Worm (Caenorhabditis elegans): ENCODE results near the gene R03A10.5.

Gene R03A10.5

DNA sequence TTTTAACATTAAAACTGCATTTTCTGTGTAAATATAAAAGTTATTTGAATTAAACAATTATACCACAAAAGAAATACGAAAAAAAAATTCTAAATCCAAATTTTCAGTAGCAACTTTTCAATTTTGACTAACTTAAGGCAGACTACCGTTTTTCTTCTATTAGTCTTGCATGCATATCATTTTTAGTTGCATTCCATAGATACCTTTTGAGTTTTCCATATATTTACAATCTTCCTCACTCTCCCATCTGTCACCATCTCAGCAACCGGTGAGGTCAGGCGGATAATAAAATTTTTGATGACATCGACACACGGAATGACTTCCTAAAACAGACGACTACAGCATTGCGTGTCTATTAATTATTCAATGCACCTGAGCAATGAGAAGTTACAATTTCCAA, 32.2 kb downstream of the R03A10.5 start, which contains the start of gene gcy-36:
Gene gcy-36, plus strand, starts transcription at position 301 of the 400 bp plus-strand sequence.
- TF ChIP-seq unc-62 (GFP tag; optimal IDR thresholded peaks at IDR 0.05 in 1 of 2): peak in 1 of 2 experiments; percentile 60
- TF ChIP-seq unc-62 (tag; optimal IDR thresholded peaks at IDR 0.05): no peak
- no peak for TF ChIP-seq mdl-1 (tag; optimal IDR thresholded peaks at IDR 0.05)

DNA sequence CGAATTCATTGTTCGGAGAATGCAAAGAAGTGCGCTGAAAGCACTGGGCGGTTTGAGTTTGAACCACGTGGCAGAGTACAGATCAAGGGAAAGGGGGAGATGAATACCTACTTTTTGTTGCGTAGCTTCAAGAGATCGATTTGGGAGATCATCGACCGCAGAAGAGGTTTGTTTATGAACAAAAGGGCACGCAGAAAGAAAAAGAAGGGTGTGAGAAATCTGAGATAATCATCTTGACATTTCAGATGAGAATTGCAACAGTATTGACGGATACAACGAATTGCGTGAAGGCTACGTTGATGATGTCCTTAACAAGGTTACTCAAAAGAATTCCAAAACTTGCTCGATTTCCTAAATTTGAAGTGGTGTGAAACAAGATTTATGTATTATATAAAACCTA, 38.7 kb downstream of the R03A10.5 start:
- TF ChIP-seq nhr-111 (GFP tag; optimal IDR thresholded peaks at IDR 0.05): no peak
- peak in 1 of 2 experiments; percentile 4 for TF ChIP-seq unc-62 (GFP tag; optimal IDR thresholded peaks at IDR 0.05 in 1 of 2)
- TF ChIP-seq unc-62 (tag; optimal IDR thresholded peaks at IDR 0.05): no peak

ce11 chrX:15487162-15487561, 40.6 kb downstream of the R03A10.5 start:
- TF ChIP-seq hlh-11 (tag; optimal IDR thresholded peaks at IDR 0.05) (peak; percentile 5), daf-8 (GFP tag; IDR thresholded peaks at IDR 0.05) (no peak), mxl-3 (GFP tag; optimal IDR thresholded peaks at IDR 0.05) (peak; percentile 69), mdl-1 (tag; optimal IDR thresholded peaks at IDR 0.05) (no peak), set-16 (GFP tag; IDR thresholded peaks at IDR 0.05) (peak; percentile 45; the same call in 1 of the 2 replicates)

DNA sequence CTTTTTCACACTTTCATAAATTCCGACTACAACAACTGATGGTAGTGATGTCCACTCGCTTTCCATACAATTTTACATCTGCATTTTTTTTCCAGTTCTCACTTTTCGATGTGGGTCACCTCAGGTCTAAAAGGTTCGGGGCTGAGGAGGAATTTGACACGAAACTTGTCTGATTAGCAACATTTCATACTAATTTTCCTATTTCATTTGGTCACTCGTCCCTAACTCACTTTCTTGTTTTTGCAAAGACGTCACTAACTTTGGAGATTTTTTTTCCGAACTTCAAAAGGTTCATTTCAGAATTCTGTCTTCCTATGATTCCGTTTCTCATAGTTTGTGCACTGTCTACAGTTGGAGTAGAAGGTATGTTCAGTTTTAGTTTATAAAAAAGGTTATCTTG, 41.3 kb downstream of the R03A10.5 start, which contains the start of gene H13N06.2:
Gene H13N06.2, plus strand, starts transcription at position 301 of the 400 bp plus-strand sequence.
- TF ChIP-seq skn-1 (tag; optimal IDR thresholded peaks at IDR 0.05) (no peak), ceh-28 (tag; optimal IDR thresholded peaks at IDR 0.05) (no peak), daf-12 (tag; optimal IDR thresholded peaks at IDR 0.05) (no peak), aha-1 (tag) (no peak), ZK337.2 (GFP tag; IDR thresholded peaks at IDR 0.05) (no peak), saeg-2 (GFP tag; IDR thresholded peaks at IDR 0.05) (no peak), gei-8 (GFP tag; optimal IDR thresholded peaks at IDR 0.05) (no peak), daf-8 (GFP tag; IDR thresholded peaks at IDR 0.05) (no peak), madf-9 (GFP tag; conservative IDR thresholded peaks at IDR 0.05) (no peak)

DNA sequence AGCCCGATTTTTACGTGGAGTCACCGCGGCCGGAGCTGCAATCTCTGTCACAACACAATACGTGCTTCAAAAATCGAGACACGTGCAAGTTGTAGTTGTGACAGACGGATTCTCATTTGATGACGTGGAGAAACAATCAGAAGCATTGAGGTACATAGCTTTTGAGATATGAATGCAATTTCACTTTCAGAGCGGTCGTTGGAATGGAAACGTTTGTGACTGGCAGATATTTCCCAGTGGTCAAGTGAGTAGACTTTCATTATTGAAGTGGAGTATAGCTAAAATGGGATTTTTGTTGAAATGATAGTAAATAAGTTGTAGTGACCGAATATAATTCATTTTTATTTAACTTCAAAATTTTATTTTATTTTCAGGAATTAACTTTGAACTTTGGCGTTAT, 44.6 kb downstream of the R03A10.5 start:
- TF ChIP-seq unc-62 (GFP tag; optimal IDR thresholded peaks at IDR 0.05 in 1 of 2) (peak in 1 of 2 experiments; percentile 93), unc-62 (tag; optimal IDR thresholded peaks at IDR 0.05) (no peak), zfp-3 (GFP tag; conservative IDR thresholded peaks at IDR 0.05) (no peak), php-3 (GFP tag; IDR thresholded peaks at IDR 0.05) (no peak), nhr-237 (tag; optimal IDR thresholded peaks at IDR 0.05) (no peak), aha-1 (tag) (peak; percentile 21), dmd-9 (GFP tag; IDR thresholded peaks at IDR 0.05) (no peak)

DNA sequence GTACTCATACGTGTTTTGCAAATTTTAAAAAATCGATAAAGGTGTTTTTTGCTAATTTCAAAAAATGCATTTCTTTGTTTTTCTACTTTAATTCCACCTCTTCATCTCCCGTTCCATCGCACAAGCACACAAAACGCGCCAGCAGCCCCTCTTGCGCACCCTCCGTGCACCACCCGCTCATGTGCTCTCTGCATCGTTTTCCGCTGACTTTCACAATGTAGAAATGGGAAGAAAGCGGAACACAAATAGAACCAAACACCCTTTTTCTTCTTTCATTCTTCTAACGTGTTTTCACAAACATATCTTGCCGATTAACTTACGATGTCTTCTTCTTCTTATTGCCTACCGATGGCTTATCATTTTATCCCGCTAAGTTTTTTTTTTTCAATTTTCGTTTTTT, 46.2 kb downstream of the R03A10.5 start:
- no peak for TF ChIP-seq zfp-2 (tag; optimal IDR thresholded peaks at IDR 0.05)
- TF ChIP-seq nhr-25 (tag; optimal IDR thresholded peaks at IDR 0.05; ENCODE audit: borderline replicate concordance, insufficient read depth): peak; percentile 41
- peak; percentile 75 for TF ChIP-seq nhr-77 (tag; optimal IDR thresholded peaks at IDR 0.05)
- peak; percentile 1 for TF ChIP-seq ceh-28 (tag; optimal IDR thresholded peaks at IDR 0.05)
- no peak for TF ChIP-seq madf-5 (GFP tag; IDR thresholded peaks at IDR 0.05)
- TF ChIP-seq nhr-48 (tag; optimal IDR thresholded peaks at IDR 0.05): peak; percentile 65
- no peak for TF ChIP-seq nhr-41 (GFP tag; IDR thresholded peaks at IDR 0.05)
- peak; percentile 87 for TF ChIP-seq mxl-3 (GFP tag; optimal IDR thresholded peaks at IDR 0.05)
- 0 out of 2 replicates have a peak, but pooled peaks have one; percentile 32 for TF ChIP-seq ceh-44 (GFP tag; IDR thresholded peaks at IDR 0.05)
- no peak for TF ChIP-seq F49E8.2 (tag; optimal IDR thresholded peaks at IDR 0.05; ENCODE audit: borderline replicate concordance)
- TF ChIP-seq nhr-237 (tag; optimal IDR thresholded peaks at IDR 0.05): no peak
- TF ChIP-seq set-16 (GFP tag; IDR thresholded peaks at IDR 0.05): peak; percentile 50; the same call in 1 of the 2 replicates
- TF ChIP-seq lir-3 (tag; optimal IDR thresholded peaks at IDR 0.05): no peak
- no peak for TF ChIP-seq lin-29 (GFP tag; IDR thresholded peaks at IDR 0.05)
- TF ChIP-seq dmd-6 (GFP tag; IDR thresholded peaks at IDR 0.05): peak; percentile 92
- TF ChIP-seq nhr-102 (tag; optimal IDR thresholded peaks at IDR 0.05): peak; percentile 61
- no peak for TF ChIP-seq snpc-4 (tag; optimal IDR thresholded peaks at IDR 0.05)
- no peak for TF ChIP-seq Y48G9A.11 (GFP tag; IDR thresholded peaks at IDR 0.05)
- peak in 1 of 2 experiments; percentile 59 for TF ChIP-seq daf-16 (GFP tag; optimal IDR thresholded peaks at IDR 0.05)
- TF ChIP-seq daf-16 (tag; optimal IDR thresholded peaks at IDR 0.05): peak; percentile 35
- no peak for TF ChIP-seq ceh-32 (tag; optimal IDR thresholded peaks at IDR 0.05; ENCODE audit: poor library complexity)
- TF ChIP-seq mep-1 (tag; optimal IDR thresholded peaks at IDR 0.05): peak; percentile 92
- peak; percentile 76 for TF ChIP-seq nhr-28 (tag; optimal IDR thresholded peaks at IDR 0.05)
- peak; percentile 69 to 84 for TF ChIP-seq lsy-2 (tag; optimal IDR thresholded peaks at IDR 0.05)
- TF ChIP-seq T26A8.4 (GFP tag; IDR thresholded peaks at IDR 0.05): peak; percentile 81
